Worm (Caenorhabditis elegans): ENCODE data around the gene cct-1.

DNA sequence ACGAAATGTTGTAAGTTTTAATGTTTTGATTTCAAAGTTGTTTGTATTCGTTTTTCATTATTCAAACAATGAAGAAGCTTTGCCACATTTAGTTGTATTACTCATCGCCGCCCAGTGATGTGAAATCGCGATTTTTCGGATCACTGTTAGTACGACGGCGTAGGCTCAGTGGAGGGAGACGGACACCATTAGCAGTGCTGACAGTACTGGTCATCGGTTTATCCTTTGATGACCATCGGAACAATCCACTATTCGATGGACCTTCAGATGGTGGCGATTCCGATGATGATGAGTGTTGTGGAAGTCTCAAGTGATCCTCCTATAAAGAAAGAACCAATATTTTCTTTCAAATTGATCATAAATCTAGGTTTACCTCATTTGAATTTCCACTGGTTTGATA, 2.3 kb downstream of the cct-1 start:
- no peak for TF ChIP-seq blmp-1 (tag; optimal IDR thresholded peaks at IDR 0.05)
- no peak for TF ChIP-seq fkh-10 (GFP tag; optimal IDR thresholded peaks at IDR 0.05)
- TF ChIP-seq nhr-76 (tag; optimal IDR thresholded peaks at IDR 0.05): no peak
- no peak for TF ChIP-seq snpc-4 (tag; optimal IDR thresholded peaks at IDR 0.05)
- no peak for TF ChIP-seq lin-15B (tag; optimal IDR thresholded peaks at IDR 0.05)
- no peak for TF ChIP-seq pag-3 (tag; optimal IDR thresholded peaks at IDR 0.05; ENCODE audit: borderline replicate concordance, insufficient read depth)
- TF ChIP-seq nhr-47 (tag; optimal IDR thresholded peaks at IDR 0.05): no peak
- no peak for TF ChIP-seq ceh-82 (tag; optimal IDR thresholded peaks at IDR 0.05)
- TF ChIP-seq swsn-7 (tag; optimal IDR thresholded peaks at IDR 0.05): no peak
- TF ChIP-seq mab-9 (GFP tag; IDR thresholded peaks at IDR 0.05): no peak
- TF ChIP-seq lin-39 (tag; optimal IDR thresholded peaks at IDR 0.05): no peak

Measured in whole organism, L1 larva.